Fruit fly (Drosophila melanogaster): ENCODE measurements around the gene Task7.

The Task7 gene

dm6 chr3R:9390201-9390600, 21.9 kb downstream of the Task7 start (continued):
- TF ChIP-seq CG7271 (tag; optimal IDR thresholded peaks at IDR 0.05) (no peak), CG9817 (tag; optimal IDR thresholded peaks at IDR 0.05) (no peak), CG17328 (GFP tag; IDR thresholded peaks at IDR 0.05) (no peak), CG7839 (tag; optimal IDR thresholded peaks at IDR 0.05) (peak; percentile 0), CkIIα-i1 (GFP tag; IDR thresholded peaks at IDR 0.05) (no peak), nmo (GFP tag; optimal IDR thresholded peaks at IDR 0.05) (no peak), CG17612 (GFP tag; IDR thresholded peaks at IDR 0.05) (no peak), CG12659 (GFP tag; optimal IDR thresholded peaks at IDR 0.05) (no peak), CG9797 (GFP tag; optimal IDR thresholded peaks at IDR 0.05) (no peak), wor (GFP tag; IDR thresholded peaks at IDR 0.05) (no peak), chn (GFP tag; optimal IDR thresholded peaks at IDR 0.05) (no peak), yki (optimal IDR thresholded peaks at IDR 0.05) (no peak), CG3726 (GFP tag; IDR thresholded peaks at IDR 0.05) (no peak; the same call in 2 of the 3 replicates), ATbp (GFP tag; optimal IDR thresholded peaks at IDR 0.05) (peak; percentile 50), Trl (optimal IDR thresholded peaks at IDR 0.05) (no peak), Trl (GFP tag; optimal IDR thresholded peaks at IDR 0.05) (no peak), CG14860 (GFP tag; IDR thresholded peaks at IDR 0.05; ENCODE audit: partially characterized antibody) (no peak), tio (GFP tag; optimal IDR thresholded peaks at IDR 0.05) (no peak), rib (GFP tag; IDR thresholded peaks at IDR 0.05) (no peak), scrt (GFP tag; optimal IDR thresholded peaks at IDR 0.05) (peak; percentile 29), NK7.1 (GFP tag; optimal IDR thresholded peaks at IDR 0.05) (no peak), bigmax (GFP tag; optimal IDR thresholded peaks at IDR 0.05) (no peak), CG8478 (optimal IDR thresholded peaks at IDR 0.05) (no peak), gsb (GFP tag; IDR thresholded peaks at IDR 0.05) (no peak), CG16815 (GFP tag; optimal IDR thresholded peaks at IDR 0.05) (no peak), exex (tag; optimal IDR thresholded peaks at IDR 0.05) (peak; percentile 24), tup (GFP tag; optimal IDR thresholded peaks at IDR 0.05) (no peak), CG4854 (GFP tag; optimal IDR thresholded peaks at IDR 0.05) (no peak), disco-r (GFP tag; optimal IDR thresholded peaks at IDR 0.05) (no peak), cwo (GFP tag; optimal IDR thresholded peaks at IDR 0.05) (no peak), CG10209 (GFP tag; optimal IDR thresholded peaks at IDR 0.05) (peak; percentile 5), lab (GFP tag; optimal IDR thresholded peaks at IDR 0.05) (peak; percentile 36), vvl (GFP tag; IDR thresholded peaks at IDR 0.05) (no peak), CG15073 (GFP tag; optimal IDR thresholded peaks at IDR 0.05) (no peak), CG5245 (GFP tag; optimal IDR thresholded peaks at IDR 0.05) (no peak), sqz (GFP tag; optimal IDR thresholded peaks at IDR 0.05) (no peak), CG15269 (tag; optimal IDR thresholded peaks at IDR 0.05) (peak; percentile 5), unpg (GFP tag; optimal IDR thresholded peaks at IDR 0.05) (no peak), Fer2 (tag; optimal IDR thresholded peaks at IDR 0.05) (no peak), Asciz (GFP tag; optimal IDR thresholded peaks at IDR 0.05) (peak; percentile 4), CG4404 (GFP tag; IDR thresholded peaks at IDR 0.05) (no peak), CG4707 (GFP tag; optimal IDR thresholded peaks at IDR 0.05) (peak; percentile 17), CG16863 (GFP tag; optimal IDR thresholded peaks at IDR 0.05) (no peak), CG33213 (GFP tag; optimal IDR thresholded peaks at IDR 0.05) (no peak), CG8924 (tag; optimal IDR thresholded peaks at IDR 0.05) (no peak), CG11504 (tag; optimal IDR thresholded peaks at IDR 0.05) (peak; percentile 6), stwl (tag; optimal IDR thresholded peaks at IDR 0.05) (no peak), CG1602 (GFP tag; optimal IDR thresholded peaks at IDR 0.05) (no peak), odd (GFP tag; optimal IDR thresholded peaks at IDR 0.05) (peak; percentile 6), CG12155 (GFP tag; optimal IDR thresholded peaks at IDR 0.05) (no peak), Myb (GFP tag; optimal IDR thresholded peaks at IDR 0.05) (no peak), hth (optimal IDR thresholded peaks at IDR 0.05) (no peak), da (GFP tag; optimal IDR thresholded peaks at IDR 0.05) (no peak)

Data from whole organism, embryonic.